Worm (Caenorhabditis elegans) whole organism, midembryonic: ENCODE results near the gene F18E9.8.

Experiments used
- T22C8.4 ChIP-seq: fragments of 200-800 bp; sonication (Bioruptor generic); IDR thresholded peaks from 2 replicates; pipeline ENCODE4 v1.3.6; 2022; ENCODE audit warnings: missing genetic modification characterization, missing compliant biosample characterization
- cog-1 ChIP-seq: sonication (generic microtip); optimal IDR thresholded peaks from 2 replicates; lab custom pipeline; 2016; ENCODE audit warnings: missing genetic modification characterization, missing compliant biosample characterization
- flt-1 ChIP-seq: fragments of 200-800 bp; sonication (Bioruptor generic); IDR thresholded peaks from 2 replicates; pipeline ENCODE4 v1.3.6; 2022; ENCODE audit warnings: missing genetic modification characterization, missing compliant biosample characterization
- klf-2 ChIP-seq: fragments of 200-800 bp; sonication (Bioruptor generic); conservative IDR thresholded peaks from 2 replicates; pipeline ENCODE4 v1.3.6; 2022; ENCODE audit warnings: missing genetic modification reagents, missing genetic modification characterization, missing compliant biosample characterization
- med-1 ChIP-seq: sonication (generic microtip); optimal IDR thresholded peaks from 2 replicates; lab custom pipeline; 2017; ENCODE audit warnings: missing genetic modification characterization, mild to moderate bottlenecking, missing compliant biosample characterization, antibody characterized with exemption, missing genetic modification reagents; ENCODE audit not compliant: insufficient read depth
- ref-1 ChIP-seq: fragments of 200-800 bp; sonication (Bioruptor generic); conservative IDR thresholded peaks from 2 replicates; pipeline ENCODE4 v1.3.6; 2022; ENCODE audit warnings: missing genetic modification reagents, missing genetic modification characterization, missing compliant biosample characterization
- tab-1 ChIP-seq: fragments of 200-800 bp; sonication (Bioruptor generic); IDR thresholded peaks from 2 replicates; pipeline ENCODE4 v1.3.6; 2022; ENCODE audit warnings: missing genetic modification characterization, missing compliant biosample characterization
- ztf-23 ChIP-seq: fragments of 200-800 bp; sonication (Bioruptor generic); IDR thresholded peaks from 2 replicates; pipeline ENCODE4 v1.3.6; 2022; ENCODE audit warnings: missing genetic modification reagents, missing genetic modification characterization, missing compliant biosample characterization
- ztf-29 ChIP-seq: fragments of 200-800 bp; sonication (Bioruptor generic); IDR thresholded peaks from 2 replicates; pipeline ENCODE4 v1.3.6; 2022; ENCODE audit warnings: missing genetic modification reagents, missing genetic modification characterization, missing compliant biosample characterization

F18E9.8 gene

ce11 chrX:8570997-8571517 lies 10.3 kb downstream of the F18E9.8 start, which contains the start of gene jmjd-3.1:
Gene jmjd-3.1, plus strand, starts transcription at chrX:8571047.
- TF ChIP-seq ref-1 (GFP tag; lab: Robert Waterston, UW) (no peak), med-1 (GFP tag; lab: Kevin White, UChicago) (no peak), ztf-29 (GFP tag; lab: Robert Waterston, UW) (no peak), T22C8.4 (GFP tag; lab: Robert Waterston, UW) (no peak), flt-1 (no peak), tab-1 (no peak), ztf-23 (GFP tag; lab: Robert Waterston, UW) (no peak), cog-1 (no peak)

ce11 chrX:8569159-8569558 lies 12.2 kb downstream of the F18E9.8 start:
- TF ChIP-seq tab-1 (no peak), flt-1 (no peak; the same call in 1 of the 2 replicates), ztf-29 (GFP tag; lab: Robert Waterston, UW) (no peak), ref-1 (GFP tag; lab: Robert Waterston, UW) (no peak), T22C8.4 (GFP tag; lab: Robert Waterston, UW) (no peak), klf-2 (GFP tag; lab: Robert Waterston, UW) (no peak), cog-1 (no peak), med-1 (GFP tag; lab: Kevin White, UChicago) (no peak), ztf-23 (GFP tag; lab: Robert Waterston, UW) (no peak)

ce11 chrX:8568423-8568903 lies 12.9 kb downstream of the F18E9.8 start:
- no peak for TF ChIP-seq T22C8.4 (GFP tag; lab: Robert Waterston, UW)
- no peak for TF ChIP-seq cog-1
- TF ChIP-seq tab-1 = no peak
- TF ChIP-seq ztf-23 (GFP tag; lab: Robert Waterston, UW) = no peak
- no peak for TF ChIP-seq med-1 (GFP tag; lab: Kevin White, UChicago)
- TF ChIP-seq flt-1 = no peak
- no peak for TF ChIP-seq ref-1 (GFP tag; lab: Robert Waterston, UW)
- TF ChIP-seq klf-2 (GFP tag; lab: Robert Waterston, UW) = no peak
- TF ChIP-seq ztf-29 (GFP tag; lab: Robert Waterston, UW) = no peak

ce11 chrX:8567823-8568314 lies 13.5 kb downstream of the F18E9.8 start:
- TF ChIP-seq med-1 (GFP tag; lab: Kevin White, UChicago) (no peak), tab-1 (no peak), klf-2 (GFP tag; lab: Robert Waterston, UW) (no peak), T22C8.4 (GFP tag; lab: Robert Waterston, UW) (no peak), ztf-29 (GFP tag; lab: Robert Waterston, UW) (no peak), ztf-23 (GFP tag; lab: Robert Waterston, UW) (no peak), flt-1 (no peak)

- TF ChIP-seq T22C8.4 (GFP tag; lab: Robert Waterston, UW) = no peak
- TF ChIP-seq ref-1 (GFP tag; lab: Robert Waterston, UW) = no peak
- no peak for TF ChIP-seq ztf-23 (GFP tag; lab: Robert Waterston, UW)
Observed at ce11 chrX:8567166-8567565, 14.2 kb downstream of the F18E9.8 start.

ce11 chrX:8566521-8567032 lies 14.8 kb downstream of the F18E9.8 start:
- TF ChIP-seq tab-1 (no peak), cog-1 (no peak), ztf-23 (GFP tag; lab: Robert Waterston, UW) (no peak), ref-1 (GFP tag; lab: Robert Waterston, UW) (no peak), flt-1 (no peak), ztf-29 (GFP tag; lab: Robert Waterston, UW) (no peak), klf-2 (GFP tag; lab: Robert Waterston, UW) (no peak), T22C8.4 (GFP tag; lab: Robert Waterston, UW) (no peak), med-1 (GFP tag; lab: Kevin White, UChicago) (no peak)

- TF ChIP-seq ztf-23 (GFP tag; lab: Robert Waterston, UW) = 0 out of 2 replicates have a peak, but pooled peaks have one; percentile 31
- no peak for TF ChIP-seq ztf-29 (GFP tag; lab: Robert Waterston, UW)
- no peak for TF ChIP-seq tab-1
- TF ChIP-seq cog-1 = no peak
Observed at ce11 chrX:8565810-8566416, 15.4 kb downstream of the F18E9.8 start.

ce11 chrX:8564451-8564795 lies 16.9 kb downstream of the F18E9.8 start:
- no peak for TF ChIP-seq T22C8.4 (GFP tag; lab: Robert Waterston, UW)
- no peak for TF ChIP-seq ztf-29 (GFP tag; lab: Robert Waterston, UW)
- no peak for TF ChIP-seq tab-1
- TF ChIP-seq flt-1 = no peak
- no peak for TF ChIP-seq cog-1

ce11 chrX:8563663-8564450 lies 17.5 kb downstream of the F18E9.8 start:
- TF ChIP-seq tab-1 (no peak), flt-1 (no peak), ztf-29 (GFP tag; lab: Robert Waterston, UW) (no peak), klf-2 (GFP tag; lab: Robert Waterston, UW) (no peak), ref-1 (GFP tag; lab: Robert Waterston, UW) (no peak), ztf-23 (GFP tag; lab: Robert Waterston, UW) (no peak), med-1 (GFP tag; lab: Kevin White, UChicago) (no peak), T22C8.4 (GFP tag; lab: Robert Waterston, UW) (no peak), cog-1 (no peak)
